Worm (Caenorhabditis elegans): ENCODE measurements around the gene C48B4.10.

C48B4.10 gene

ce11 chrIII:9526851-9527250, 37.5 kb downstream of the C48B4.10 start, which contains the start of gene ZK1098.6:
Gene ZK1098.6 (plus strand): TSS chrIII:9527151.
- TF ChIP-seq klf-2 (GFP tag; conservative IDR thresholded peaks at IDR 0.05) (no peak), T22C8.4 (GFP tag; IDR thresholded peaks at IDR 0.05) (no peak), ref-1 (GFP tag; conservative IDR thresholded peaks at IDR 0.05) (no peak), flt-1 (GFP tag; IDR thresholded peaks at IDR 0.05) (no peak), med-1 (GFP tag; optimal IDR thresholded peaks at IDR 0.05; ENCODE audit: insufficient read depth) (no peak), ztf-23 (GFP tag; IDR thresholded peaks at IDR 0.05) (no peak), tab-1 (GFP tag; IDR thresholded peaks at IDR 0.05) (no peak), cog-1 (tag; optimal IDR thresholded peaks at IDR 0.05) (no peak)

DNA sequence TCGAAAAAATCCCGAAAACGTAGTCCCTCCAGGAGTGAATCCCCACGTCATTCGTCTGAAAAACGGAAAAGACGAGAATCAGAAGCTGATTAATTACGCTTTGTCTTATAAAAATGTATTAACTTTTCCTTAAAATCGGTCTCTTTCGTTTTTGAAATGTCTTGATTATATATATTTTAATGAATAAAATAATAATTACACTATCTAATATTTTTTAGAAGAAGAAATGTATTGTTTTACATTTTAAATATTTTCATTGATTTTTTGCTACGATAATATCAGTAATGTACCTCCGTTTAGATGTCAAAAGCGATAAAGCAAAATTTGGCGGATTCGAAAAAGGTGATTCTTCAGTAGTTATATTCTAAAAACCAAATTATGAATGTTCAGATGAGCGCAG, 39.1 kb downstream of the C48B4.10 start, which contains the start of gene trpp-3:
TSS of gene trpp-3 (plus strand) at position 301 of the 400 bp plus-strand sequence.
- no peak for TF ChIP-seq med-1 (GFP tag; optimal IDR thresholded peaks at IDR 0.05; ENCODE audit: insufficient read depth)
- no peak for TF ChIP-seq flt-1 (GFP tag; IDR thresholded peaks at IDR 0.05)
- no peak for TF ChIP-seq ref-1 (GFP tag; conservative IDR thresholded peaks at IDR 0.05)

- TF ChIP-seq ztf-23 (GFP tag; IDR thresholded peaks at IDR 0.05) = 0 out of 2 replicates have a peak, but pooled peaks have one; percentile 62
- no peak for TF ChIP-seq cog-1 (tag; optimal IDR thresholded peaks at IDR 0.05)
- TF ChIP-seq klf-2 (GFP tag; conservative IDR thresholded peaks at IDR 0.05) = no peak
- TF ChIP-seq ref-1 (GFP tag; conservative IDR thresholded peaks at IDR 0.05) = no peak
- peak; percentile 49 for TF ChIP-seq flt-1 (GFP tag; IDR thresholded peaks at IDR 0.05)
- no peak for TF ChIP-seq tab-1 (GFP tag; IDR thresholded peaks at IDR 0.05)
- TF ChIP-seq T22C8.4 (GFP tag; IDR thresholded peaks at IDR 0.05) = no peak
- TF ChIP-seq ztf-29 (GFP tag; IDR thresholded peaks at IDR 0.05) = no peak
- no peak for TF ChIP-seq med-1 (GFP tag; optimal IDR thresholded peaks at IDR 0.05; ENCODE audit: insufficient read depth)
Measured at ce11 chrIII:9523581-9523980, 40.7 kb downstream of the C48B4.10 start, which contains the start of gene mrps-23. Gene mrps-23 (minus strand): TSS chrIII:9523672.

DNA sequence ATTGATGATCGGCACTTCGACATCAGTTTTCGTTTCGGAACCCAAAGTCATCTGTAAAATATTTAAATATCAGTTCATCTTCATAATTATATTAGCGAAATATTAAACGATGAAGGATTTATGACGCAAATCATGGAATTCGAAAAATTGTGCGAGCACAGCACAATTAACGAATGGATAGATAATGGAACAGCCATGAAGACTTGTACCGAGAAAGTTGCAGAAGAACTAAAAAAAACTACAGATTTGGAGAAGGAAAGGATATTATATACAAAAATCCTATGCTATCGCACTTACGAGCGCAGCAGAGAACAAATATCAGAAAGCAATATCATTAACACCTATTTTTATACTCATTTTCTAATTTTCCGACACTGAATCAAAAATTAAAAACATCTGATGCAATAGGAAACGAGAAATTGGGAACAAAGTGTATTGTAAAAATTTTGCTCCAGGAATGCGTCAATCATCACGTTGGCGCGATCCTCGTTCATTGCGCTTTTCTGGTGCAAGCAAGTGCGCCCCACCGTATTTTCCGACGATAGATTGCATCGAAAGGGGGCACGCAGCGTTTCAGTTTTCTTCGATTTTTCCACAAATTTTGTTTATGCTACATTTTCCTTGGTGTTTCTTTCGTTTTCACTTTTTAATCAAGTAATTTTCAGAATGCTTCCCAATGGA, 42.8 kb downstream of the C48B4.10 start, which contains the start of the genes clu-1 and prp-40:
TSS of gene clu-1 (minus strand) at position 51 of the 681 bp plus-strand sequence.
TSS of gene prp-40 (plus strand) at position 666 of the 681 bp plus-strand sequence.
- TF ChIP-seq T22C8.4 (GFP tag; IDR thresholded peaks at IDR 0.05) (no peak), ztf-23 (GFP tag; IDR thresholded peaks at IDR 0.05) (no peak), ref-1 (GFP tag; conservative IDR thresholded peaks at IDR 0.05) (no peak), ztf-29 (GFP tag; IDR thresholded peaks at IDR 0.05) (no peak), cog-1 (tag; optimal IDR thresholded peaks at IDR 0.05) (peak; percentile 63), tab-1 (GFP tag; IDR thresholded peaks at IDR 0.05) (no peak)

- TF ChIP-seq tab-1 (GFP tag; IDR thresholded peaks at IDR 0.05) (no peak), ref-1 (GFP tag; conservative IDR thresholded peaks at IDR 0.05) (no peak), med-1 (GFP tag; optimal IDR thresholded peaks at IDR 0.05; ENCODE audit: insufficient read depth) (no peak), cog-1 (tag; optimal IDR thresholded peaks at IDR 0.05) (no peak), ztf-23 (GFP tag; IDR thresholded peaks at IDR 0.05) (no peak), ztf-29 (GFP tag; IDR thresholded peaks at IDR 0.05) (no peak), flt-1 (GFP tag; IDR thresholded peaks at IDR 0.05) (no peak), T22C8.4 (GFP tag; IDR thresholded peaks at IDR 0.05) (no peak), klf-2 (GFP tag; conservative IDR thresholded peaks at IDR 0.05) (no peak)
Measured at ce11 chrIII:9516148-9516547, 48.2 kb downstream of the C48B4.10 start, which contains the start of gene F55H2.7. Gene F55H2.7 (minus strand): TSS chrIII:9516248.

DNA sequence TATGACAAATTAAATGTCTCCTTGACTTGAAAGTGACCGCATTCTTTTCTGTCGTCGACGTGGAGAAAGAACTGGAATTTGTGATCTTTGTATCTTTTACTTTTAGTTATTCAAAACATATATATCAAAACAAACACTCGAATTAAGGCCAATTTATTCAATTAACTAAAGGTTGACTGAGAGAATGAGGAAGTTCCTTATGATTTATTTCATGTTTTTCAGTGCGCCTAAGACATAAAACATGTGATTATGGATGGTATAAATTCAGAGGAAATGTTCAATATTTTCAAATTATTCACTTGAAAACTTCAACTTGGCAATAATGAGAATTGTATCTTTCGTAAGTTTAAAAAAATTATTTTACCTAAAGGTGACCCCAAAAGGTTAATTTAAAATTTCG, 50.7 kb downstream of the C48B4.10 start, which contains the start of gene F55H2.8:
TSS of gene F55H2.8 (plus strand) at position 301 of the 400 bp plus-strand sequence.
- no peak for TF ChIP-seq klf-2 (GFP tag; conservative IDR thresholded peaks at IDR 0.05)
- TF ChIP-seq tab-1 (GFP tag; IDR thresholded peaks at IDR 0.05) = no peak
- TF ChIP-seq flt-1 (GFP tag; IDR thresholded peaks at IDR 0.05) = no peak
- TF ChIP-seq ztf-23 (GFP tag; IDR thresholded peaks at IDR 0.05) = no peak
- TF ChIP-seq ztf-29 (GFP tag; IDR thresholded peaks at IDR 0.05) = no peak
- TF ChIP-seq cog-1 (tag; optimal IDR thresholded peaks at IDR 0.05) = no peak
- TF ChIP-seq T22C8.4 (GFP tag; IDR thresholded peaks at IDR 0.05) = no peak
- TF ChIP-seq med-1 (GFP tag; optimal IDR thresholded peaks at IDR 0.05; ENCODE audit: insufficient read depth) = no peak
- no peak for TF ChIP-seq ref-1 (GFP tag; conservative IDR thresholded peaks at IDR 0.05)
